Worm (Caenorhabditis elegans) whole organism, dauer: ENCODE results near the gene pcp-2.
"Not testable (repeated sequence)": the region's sequence is repeated elsewhere in the genome, so short reads cannot be mapped to it uniquely, and the experiment has no call there.

Experiments used
- unc-62 ChIP-seq: sonication (generic microtip); optimal IDR thresholded peaks from 2 replicates; lab custom pipeline; 2017; ENCODE audit warnings: missing biosample characterization, missing genetic modification reagents, missing genetic modification characterization

The pcp-2 gene

DNA sequence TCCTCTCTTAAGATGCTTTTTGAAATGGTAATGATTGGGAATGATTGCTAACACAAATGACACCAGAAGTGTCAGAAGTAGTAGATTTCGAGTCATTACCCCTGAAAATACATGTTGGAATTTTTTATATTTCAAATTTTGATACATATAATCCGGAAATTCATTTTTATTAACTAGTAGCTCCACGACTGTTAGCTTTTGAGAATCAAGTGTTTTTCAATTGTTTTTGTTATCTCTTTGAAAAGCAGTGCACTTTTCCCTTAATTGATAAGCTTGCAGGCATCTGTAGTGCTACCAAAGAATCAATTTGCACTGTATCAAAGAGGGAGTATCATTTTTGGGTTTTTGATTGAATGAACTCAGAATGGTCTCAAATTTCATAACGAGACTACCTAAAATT, at the start of gene pcp-2:
Gene pcp-2 (minus strand): TSS at position 101 of the 400 bp plus-strand sequence.
- no peak for TF ChIP-seq unc-62 (GFP tag; lab: Kevin White, UChicago)

DNA sequence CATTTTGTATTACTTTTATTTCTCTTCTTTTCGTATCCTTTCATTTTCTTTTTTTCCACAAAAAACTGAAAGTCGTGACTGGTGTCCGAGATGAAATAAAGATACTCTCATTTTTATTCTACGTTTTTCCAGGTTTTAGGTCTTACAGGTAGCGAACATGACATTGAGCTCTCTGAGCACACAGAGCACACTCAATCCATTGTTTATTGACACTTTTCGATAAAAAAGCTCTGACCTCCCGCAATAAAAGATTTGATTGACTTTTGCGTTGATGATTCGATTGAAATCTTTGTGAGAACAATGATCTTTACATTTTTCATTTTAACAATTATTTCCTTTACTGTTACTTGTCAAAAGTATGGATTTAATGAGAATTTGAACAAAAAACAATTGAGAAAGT, 47.2 kb upstream of the pcp-2 start, which contains the start of gene C46C2.6:
Gene C46C2.6 (plus strand): TSS at position 301 of the 400 bp plus-strand sequence.
- no peak for TF ChIP-seq unc-62 (GFP tag; lab: Kevin White, UChicago)

DNA sequence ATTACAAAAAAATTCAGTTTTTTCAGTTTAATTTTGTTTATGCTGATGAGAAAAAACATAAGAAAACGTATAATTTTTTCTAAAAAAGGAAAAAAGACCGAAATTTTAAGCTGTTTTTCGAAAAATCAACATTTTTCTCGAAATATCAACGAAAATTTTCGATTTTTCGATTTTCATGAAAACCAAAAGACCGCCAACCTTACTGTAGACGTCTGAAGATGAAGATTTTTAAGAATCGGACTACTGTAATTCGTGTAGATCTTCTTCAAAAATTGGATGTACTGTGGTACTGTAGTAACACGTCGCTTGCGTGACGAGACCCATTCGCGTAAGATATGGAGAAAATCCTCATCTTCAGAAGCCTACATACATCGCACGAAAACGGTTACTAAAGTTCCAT, 45.9 kb upstream of the pcp-2 start:
- TF ChIP-seq unc-62 (GFP tag; lab: Kevin White, UChicago) = no peak

DNA sequence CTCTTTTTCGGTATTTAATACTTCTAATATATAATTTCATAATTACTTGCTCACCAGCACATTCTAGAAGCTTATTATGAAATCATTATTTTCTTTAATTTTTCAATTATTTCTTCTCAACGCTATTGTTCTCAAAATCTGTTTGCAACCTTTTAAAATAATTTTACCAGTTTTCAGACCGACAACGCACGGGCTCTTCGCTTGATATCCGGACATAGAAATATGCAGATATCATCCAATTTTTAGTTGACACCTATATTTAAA, 34.9 kb upstream of the pcp-2 start, which contains the start of gene wnk-1:
Gene wnk-1 (plus strand): TSS at position 165 of the 264 bp plus-strand sequence.
- TF ChIP-seq unc-62 (GFP tag; lab: Kevin White, UChicago) = no peak

DNA sequence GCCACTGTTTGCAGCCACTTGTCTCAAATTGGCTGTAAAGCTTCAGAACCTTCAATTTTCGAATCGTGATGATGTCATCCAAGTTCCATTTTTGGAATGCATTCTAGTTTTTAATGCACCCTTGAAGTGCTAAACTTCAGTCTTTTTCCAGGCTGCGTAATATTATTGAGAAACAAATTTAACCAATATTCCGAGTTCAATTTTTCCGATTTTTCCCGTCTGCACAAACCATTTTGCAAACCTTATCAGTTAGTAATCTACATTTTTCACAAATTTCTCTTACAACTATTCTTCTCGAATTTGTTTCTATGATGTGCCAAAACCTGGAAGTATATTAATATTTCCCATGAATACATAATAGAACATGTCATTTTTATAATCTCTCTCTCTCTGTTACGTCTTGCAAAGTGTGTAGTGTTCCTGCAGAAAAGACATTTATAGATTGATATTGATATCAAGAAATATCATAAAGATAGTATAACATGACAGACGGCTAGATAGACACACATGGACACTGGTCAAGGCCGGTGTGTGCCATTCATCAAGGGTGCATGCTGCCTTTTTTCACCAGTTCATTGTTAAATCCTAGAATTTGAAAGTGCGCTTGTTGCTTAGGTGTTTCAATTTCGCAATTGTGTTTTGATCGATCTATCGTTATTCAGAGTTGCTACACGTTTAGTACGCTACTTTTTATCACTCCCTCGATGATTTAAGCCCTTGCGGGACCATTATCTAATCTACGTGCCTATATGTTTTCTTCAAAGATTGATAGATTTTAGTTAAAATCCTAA, 34.4 kb upstream of the pcp-2 start:
- no peak for TF ChIP-seq unc-62 (GFP tag; lab: Kevin White, UChicago)

DNA sequence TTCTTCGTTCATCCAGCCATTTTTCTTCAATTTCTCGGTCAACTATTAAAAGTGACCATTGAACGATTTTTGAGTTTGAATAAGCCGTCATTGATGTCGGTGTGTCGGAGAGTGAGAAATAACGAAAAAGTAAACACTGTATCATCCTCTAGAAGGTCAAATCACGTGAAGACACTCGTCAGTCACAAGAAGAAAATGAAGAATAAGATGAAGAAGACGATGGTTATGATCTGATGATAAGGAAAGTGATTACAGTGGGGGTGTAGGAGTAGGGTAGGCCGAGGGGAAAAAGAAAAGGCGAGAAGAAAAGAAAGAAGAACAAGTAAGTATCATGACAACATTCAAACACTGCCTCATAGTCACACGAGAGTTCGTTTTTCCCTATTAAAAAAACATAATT, 33.2 kb upstream of the pcp-2 start:
- TF ChIP-seq unc-62 (GFP tag; lab: Kevin White, UChicago) = no peak

DNA sequence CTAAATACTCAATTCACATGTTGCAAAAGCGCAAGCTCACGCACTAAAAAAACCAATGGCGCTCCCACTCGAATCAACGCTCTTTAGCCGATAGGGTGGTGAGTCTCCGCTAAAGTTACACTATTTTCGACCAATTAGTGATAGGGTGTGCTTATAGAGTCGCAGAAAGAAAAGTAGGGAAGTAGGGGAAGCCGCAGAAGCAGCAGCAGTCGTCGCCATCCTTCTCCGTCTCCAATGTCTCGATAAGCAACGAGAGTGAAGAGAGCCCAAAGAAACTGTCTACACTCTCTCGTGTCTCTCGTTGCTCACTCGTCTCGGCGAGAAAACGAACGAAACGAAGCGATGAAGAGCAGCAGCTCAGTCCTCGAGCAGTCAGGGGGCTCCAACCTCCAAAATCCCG, 31.8 kb upstream of the pcp-2 start:
- TF ChIP-seq unc-62 (GFP tag; lab: Kevin White, UChicago) = no peak

DNA sequence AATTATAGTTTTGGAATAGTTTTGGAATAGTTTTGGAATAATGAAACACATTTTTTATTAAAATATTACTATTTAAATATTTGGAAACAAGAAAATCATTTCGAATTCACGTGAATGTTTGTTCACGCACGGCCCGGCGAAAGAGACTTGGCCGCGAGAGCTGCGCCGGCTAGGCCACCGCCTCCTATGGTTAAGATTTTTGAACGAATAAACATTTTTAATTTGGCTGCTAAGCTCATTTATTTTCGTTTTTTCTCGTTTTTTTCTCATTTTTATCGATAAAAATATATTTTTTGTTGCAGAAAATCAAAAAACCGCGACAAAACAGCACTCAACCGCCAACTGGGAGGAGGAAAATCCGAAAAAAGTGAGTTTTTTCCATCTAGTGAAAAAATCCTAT, 29.6 kb upstream of the pcp-2 start, which contains the start of gene C46C2.7:
Gene C46C2.7 (plus strand): TSS at position 301 of the 400 bp plus-strand sequence.
- TF ChIP-seq unc-62 (GFP tag; lab: Kevin White, UChicago) = not testable (repeated sequence)

DNA sequence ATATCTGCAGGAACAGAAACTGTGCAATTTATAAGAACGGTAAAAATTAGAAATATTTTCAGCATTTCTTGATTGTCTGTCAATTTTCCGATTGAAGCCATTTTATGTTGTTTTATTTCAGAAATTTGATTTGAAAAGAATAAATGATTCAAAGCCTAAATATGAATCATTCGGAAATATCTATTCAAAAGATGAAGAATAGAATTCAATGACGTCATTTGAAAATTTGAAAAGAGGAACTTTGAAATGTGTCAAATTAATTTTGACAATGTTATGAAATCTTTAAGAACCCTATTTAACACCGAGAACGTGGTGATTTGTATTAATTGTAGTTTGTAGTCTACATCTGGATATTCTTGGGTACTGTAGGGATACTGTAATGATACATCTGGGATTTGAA, 27.6 kb upstream of the pcp-2 start, which contains the start of gene C46C2.5:
Gene C46C2.5 (minus strand): TSS at position 101 of the 400 bp plus-strand sequence.
- TF ChIP-seq unc-62 (GFP tag; lab: Kevin White, UChicago) = no peak

DNA sequence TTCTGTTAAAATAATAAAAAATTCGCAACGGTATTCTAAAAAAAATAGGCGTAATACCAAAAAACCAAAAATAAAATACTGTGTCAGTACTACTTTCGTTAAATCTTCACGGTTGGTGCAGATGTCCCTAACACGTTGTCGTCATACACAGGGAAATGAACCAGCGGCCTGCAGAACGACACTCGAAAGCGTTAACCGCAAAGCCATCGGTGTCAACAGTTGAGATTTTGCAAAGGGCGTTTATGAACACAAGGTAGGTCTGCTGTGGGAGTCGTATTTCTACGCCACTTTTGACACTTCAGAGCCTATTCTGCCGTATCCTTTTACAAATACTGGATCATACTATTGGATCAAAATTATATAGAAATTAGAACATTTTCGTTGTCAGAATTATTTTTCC, 26.3 kb upstream of the pcp-2 start:
- no peak for TF ChIP-seq unc-62 (GFP tag; lab: Kevin White, UChicago)

DNA sequence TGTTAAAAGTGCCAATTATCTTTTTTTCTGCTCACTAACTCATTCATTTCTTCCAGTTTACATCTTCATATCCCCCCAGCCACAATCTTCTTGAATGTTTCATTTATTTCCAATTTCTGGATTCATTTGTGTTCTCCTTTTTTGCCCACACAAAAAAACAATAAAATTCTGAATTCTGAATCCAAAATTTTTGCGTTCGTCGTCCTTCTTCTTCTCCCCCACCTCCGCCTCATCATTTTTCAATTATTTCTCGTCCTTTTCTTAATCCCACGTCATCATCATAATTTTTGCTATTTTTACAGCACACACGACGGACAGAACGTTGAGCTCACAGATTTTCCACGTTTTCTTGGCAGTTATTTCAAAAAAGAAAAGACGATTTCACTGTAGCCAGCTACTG, 19.6 kb upstream of the pcp-2 start, which contains the start of gene C07C7.1:
Gene C07C7.1 (plus strand): TSS at position 301 of the 400 bp plus-strand sequence.
- no peak for TF ChIP-seq unc-62 (GFP tag; lab: Kevin White, UChicago)

DNA sequence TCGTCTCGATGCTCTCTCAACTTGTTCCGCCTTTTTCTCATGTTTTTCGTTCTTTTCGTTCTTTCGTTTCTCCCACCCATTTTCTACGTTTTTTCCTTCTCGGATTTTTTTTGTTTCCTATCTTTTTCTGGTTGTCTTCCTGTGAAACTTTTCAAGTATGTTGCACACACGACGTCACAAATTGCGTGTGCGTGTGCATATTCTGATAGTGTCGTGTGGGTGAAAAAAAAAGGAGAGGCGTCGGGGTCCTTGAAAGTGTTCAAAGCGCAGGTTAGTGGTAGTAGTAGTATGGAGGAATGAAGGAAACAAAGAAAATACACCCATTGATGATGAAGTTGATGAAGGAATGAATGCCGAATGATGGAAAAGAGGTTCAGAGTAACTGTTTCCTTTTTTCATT, 4.8 kb upstream of the pcp-2 start:
- TF ChIP-seq unc-62 (GFP tag; lab: Kevin White, UChicago) = no peak

DNA sequence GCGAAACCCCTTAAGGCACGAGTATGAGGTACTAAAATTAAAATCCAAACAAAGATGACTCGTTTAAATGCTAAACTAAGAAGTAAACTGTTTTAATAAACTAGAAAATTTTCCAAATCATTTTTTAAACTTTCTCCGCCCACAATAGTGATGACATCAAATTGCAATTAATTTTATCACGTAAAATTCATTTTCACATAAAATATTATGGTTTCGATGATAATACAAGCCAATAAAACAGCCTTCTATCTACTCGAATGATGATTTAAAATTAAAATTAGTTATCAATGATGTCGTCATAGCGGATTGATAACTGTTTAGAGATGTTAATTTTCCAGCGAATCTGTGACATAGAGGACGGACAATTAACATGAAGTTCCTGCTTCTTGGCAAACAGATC, 754 bp upstream of the pcp-2 start, which contains the start of gene C07C7.3:
Gene C07C7.3 (plus strand): TSS at position 371 of the 400 bp plus-strand sequence.
- no peak for TF ChIP-seq unc-62 (GFP tag; lab: Kevin White, UChicago)

DNA sequence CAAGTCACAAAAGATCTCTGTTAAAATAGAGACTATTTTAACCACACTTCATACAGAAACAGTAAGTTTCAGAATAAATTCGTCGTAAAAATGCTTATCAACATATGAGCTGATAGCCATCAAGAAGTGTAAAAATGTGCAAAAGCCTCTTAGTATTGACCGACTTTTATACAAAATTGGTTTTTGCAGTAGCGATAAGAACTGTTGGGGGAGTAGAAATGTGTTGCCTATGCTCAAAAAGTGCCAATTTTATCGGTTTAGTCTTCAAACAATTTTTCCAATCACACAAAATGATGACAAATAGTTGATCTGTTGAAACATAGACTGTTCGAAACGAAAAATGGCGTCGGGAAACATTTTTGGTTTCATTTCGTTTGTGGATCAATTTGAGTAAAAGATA, 5.1 kb downstream of the pcp-2 start:
- no peak for TF ChIP-seq unc-62 (GFP tag; lab: Kevin White, UChicago)

DNA sequence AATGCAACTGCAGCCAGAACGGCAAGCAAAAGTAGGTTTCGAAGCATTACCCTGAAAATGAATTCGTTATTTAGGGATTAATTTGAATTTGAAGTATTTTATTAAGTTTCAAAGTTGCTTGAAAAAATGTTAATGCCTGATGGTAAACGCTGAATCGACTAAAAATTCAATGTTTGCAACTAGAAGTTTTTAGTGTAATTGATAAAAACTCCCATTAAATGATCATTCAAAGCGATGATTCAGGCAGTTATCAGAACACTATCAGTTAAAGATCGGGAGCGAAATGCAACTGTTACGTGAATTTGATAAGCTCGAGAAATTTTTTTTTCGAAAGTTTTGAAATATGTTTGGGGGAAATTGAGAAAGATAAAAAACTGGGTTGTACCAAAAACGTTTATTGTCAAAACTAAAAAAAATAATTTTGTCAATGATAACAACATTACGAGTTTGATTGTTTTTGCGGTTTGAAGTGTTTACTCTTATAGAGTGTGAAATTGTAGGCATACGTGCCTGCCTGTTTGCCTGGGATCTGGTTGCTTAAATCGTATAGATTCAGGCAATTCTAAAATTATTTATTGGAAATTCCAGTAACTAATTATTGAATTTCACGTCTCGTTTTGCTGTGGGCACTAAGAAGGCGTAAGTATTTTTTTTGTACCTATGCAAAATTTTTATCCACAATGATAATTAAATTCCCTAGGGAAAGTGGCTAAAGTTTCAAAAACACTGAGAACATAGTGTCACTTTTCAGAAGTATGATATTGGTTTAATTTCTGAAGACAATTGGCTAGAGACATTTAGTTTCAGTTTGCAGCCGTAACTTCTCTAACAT, 5.7 kb downstream of the pcp-2 start, which contains the start of gene pcp-3:
Gene pcp-3 (minus strand): TSS at position 51 of the 832 bp plus-strand sequence.
- no peak for TF ChIP-seq unc-62 (GFP tag; lab: Kevin White, UChicago)

DNA sequence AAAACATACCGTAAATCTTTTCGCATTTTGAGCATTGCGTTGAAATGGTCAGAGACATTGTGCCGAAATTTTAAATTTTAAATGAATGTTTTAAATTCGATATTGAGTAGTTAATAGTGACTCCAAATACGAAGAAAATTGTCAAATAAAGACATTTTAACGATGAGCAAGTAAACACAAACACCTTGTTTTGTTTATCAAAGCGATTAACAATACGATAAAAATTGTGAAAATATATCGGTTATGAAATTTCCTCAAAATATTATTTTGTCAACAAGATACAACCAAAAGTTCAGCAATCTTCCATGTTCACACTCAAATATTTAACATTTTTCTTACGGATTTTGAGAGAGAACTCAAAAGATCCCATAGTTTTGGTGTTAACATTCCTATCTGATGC, 10.7 kb downstream of the pcp-2 start, which contains the start of gene F23B2.10:
Gene F23B2.10 (minus strand): TSS at position 101 of the 400 bp plus-strand sequence.
- no peak for TF ChIP-seq unc-62 (GFP tag; lab: Kevin White, UChicago)
